Worm (Caenorhabditis elegans) whole organism, mixed stage, embryonic: ENCODE measurements around the gene srd-43.
A peak's percentile ranks its signal among the peaks of the same experiment; 100 is the strongest.

Source experiments
- M03D4.4 ChIP-seq: sonication (generic microtip); optimal IDR thresholded peaks from 2 replicates; lab custom pipeline; 2017; ENCODE audit warnings: mild to moderate bottlenecking, missing genetic modification characterization, missing compliant biosample characterization
- bed-3 ChIP-seq: fragments of 200-800 bp; sonication (Bioruptor generic); optimal IDR thresholded peaks from 3 replicates; lab custom pipeline; 2018; ENCODE audit warnings: mild to moderate bottlenecking, missing genetic modification characterization, moderate library complexity, missing compliant biosample characterization
- blmp-1 ChIP-seq: fragments of 150-350 bp; optimal IDR thresholded peaks from 2 replicates; lab custom pipeline; 2014; ENCODE audit warnings: missing biosample characterization, missing genetic modification characterization
- ceh-39 ChIP-seq: fragments of 150-350 bp; optimal IDR thresholded peaks from 2 replicates; lab custom pipeline; 2014; ENCODE audit warnings: missing biosample characterization, missing genetic modification characterization
- ceh-43 ChIP-seq: fragments of 200-800 bp; sonication (Bioruptor generic); optimal IDR thresholded peaks from 2 replicates; lab custom pipeline; 2018; ENCODE audit warnings: mild to moderate bottlenecking, missing genetic modification characterization, moderate library complexity, missing compliant biosample characterization
- ceh-83 ChIP-seq: fragments of 200-800 bp; sonication (Bioruptor generic); optimal IDR thresholded peaks from 2 replicates; lab custom pipeline; 2018; ENCODE audit warnings: mild to moderate bottlenecking, missing genetic modification characterization, missing compliant biosample characterization
- ces-1 ChIP-seq: fragments of 150-350 bp; optimal IDR thresholded peaks from 2 replicates; lab custom pipeline; 2014; ENCODE audit warnings: missing biosample characterization, missing genetic modification reagents, missing genetic modification characterization
- cnd-1 ChIP-seq: fragments of 200-800 bp; sonication (Bioruptor generic); optimal IDR thresholded peaks from 2 replicates; lab custom pipeline; 2018; ENCODE audit warnings: mild to moderate bottlenecking, missing genetic modification characterization, missing compliant biosample characterization
- drap-1 ChIP-seq: fragments of 200-800 bp; sonication (Bioruptor generic); optimal IDR thresholded peaks from 3 replicates; lab custom pipeline; 2018; ENCODE audit warnings: mild to moderate bottlenecking, missing genetic modification characterization, missing compliant biosample characterization
- elt-1 ChIP-seq: sonication (generic microtip); optimal IDR thresholded peaks from 2 replicates; lab custom pipeline; 2017; ENCODE audit warnings: missing genetic modification characterization, mild to moderate bottlenecking, missing compliant biosample characterization, antibody characterized with exemption, moderate library complexity, borderline replicate concordance; ENCODE audit not compliant: insufficient read depth
- elt-3 ChIP-seq: fragments of 150-350 bp; optimal IDR thresholded peaks from 2 replicates; lab custom pipeline; 2014; ENCODE audit warnings: missing biosample characterization, missing genetic modification characterization
- flh-1 ChIP-seq: fragments of 200-800 bp; sonication (Bioruptor generic); optimal IDR thresholded peaks from 2 replicates; lab custom pipeline; 2018; ENCODE audit warnings: mild to moderate bottlenecking, missing genetic modification characterization, moderate library complexity, missing compliant biosample characterization
- ham-2 ChIP-seq: fragments of 200-800 bp; sonication (Bioruptor generic); optimal IDR thresholded peaks from 2 replicates; lab custom pipeline; 2018; ENCODE audit warnings: mild to moderate bottlenecking, missing genetic modification characterization, missing compliant biosample characterization
- hlh-1 ChIP-seq: fragments of 150-350 bp; optimal IDR thresholded peaks from 2 replicates; lab custom pipeline; 2014; ENCODE audit warnings: missing biosample characterization, missing genetic modification reagents, missing genetic modification characterization
- lin-13 ChIP-seq: fragments of 150-350 bp; optimal IDR thresholded peaks from 2 replicates; lab custom pipeline; 2014; ENCODE audit warnings: missing biosample characterization, missing genetic modification characterization
- lin-32 ChIP-seq: fragments of 200-800 bp; sonication (Bioruptor generic); optimal IDR thresholded peaks from 2 replicates; lab custom pipeline; 2018; ENCODE audit warnings: mild to moderate bottlenecking, missing genetic modification characterization, missing compliant biosample characterization
- lsy-2 ChIP-seq: fragments of 150-350 bp; optimal IDR thresholded peaks from 2 replicates; lab custom pipeline; 2014; ENCODE audit warnings: missing biosample characterization, missing genetic modification characterization
- mab-5 ChIP-seq: fragments of 150-350 bp; optimal IDR thresholded peaks from 2 replicates; lab custom pipeline; 2014; ENCODE audit warnings: missing biosample characterization, missing genetic modification characterization
- mep-1 ChIP-seq: fragments of 150-350 bp; optimal IDR thresholded peaks from 2 replicates; lab custom pipeline; 2017; ENCODE audit warnings: missing biosample characterization, missing genetic modification reagents, missing genetic modification characterization, inconsistent platforms
- mls-2 ChIP-seq: sonication (generic microtip); optimal IDR thresholded peaks from 2 replicates; lab custom pipeline; 2016; ENCODE audit warnings: mild to moderate bottlenecking, missing genetic modification characterization, moderate library complexity, missing compliant biosample characterization
- nhr-12 ChIP-seq: fragments of 150-350 bp; optimal IDR thresholded peaks from 2 replicates; lab custom pipeline; 2014; ENCODE audit warnings: missing biosample characterization, missing genetic modification characterization
- nhr-2 ChIP-seq: fragments of 150-350 bp; optimal IDR thresholded peaks from 2 replicates; lab custom pipeline; 2014; ENCODE audit warnings: missing biosample characterization, missing genetic modification characterization
- nhr-237 ChIP-seq: fragments of 150-350 bp; optimal IDR thresholded peaks from 2 replicates; lab custom pipeline; 2014; ENCODE audit warnings: missing biosample characterization, missing genetic modification characterization
- nhr-28 ChIP-seq: fragments of 150-350 bp; optimal IDR thresholded peaks from 2 replicates; lab custom pipeline; 2014; ENCODE audit warnings: missing biosample characterization, missing genetic modification characterization
- nhr-76 ChIP-seq: sonication (generic microtip); optimal IDR thresholded peaks from 2 replicates; lab custom pipeline; 2017; ENCODE audit warnings: missing biosample characterization, missing genetic modification characterization
- pha-4 ChIP-seq: fragments of 150-350 bp; optimal IDR thresholded peaks from 2 replicates; lab custom pipeline; 2018; ENCODE audit warnings: missing biosample characterization, missing genetic modification reagents, missing genetic modification characterization
- sem-2 ChIP-seq: fragments of 200-800 bp; sonication (Bioruptor generic); optimal IDR thresholded peaks from 2 replicates; lab custom pipeline; 2018; ENCODE audit warnings: mild to moderate bottlenecking, missing genetic modification characterization, missing compliant biosample characterization
- snpc-4 ChIP-seq: fragments of 150-350 bp; optimal IDR thresholded peaks from 2 replicates; lab custom pipeline; 2014; ENCODE audit warnings: missing biosample characterization, missing genetic modification characterization
- sptf-1 ChIP-seq: sonication (generic microtip); optimal IDR thresholded peaks from 2 replicates; lab custom pipeline; 2017; ENCODE audit warnings: mild to moderate bottlenecking, missing genetic modification characterization, moderate library complexity, missing compliant biosample characterization
- tbx-8 ChIP-seq: fragments of 200-800 bp; sonication (Bioruptor generic); optimal IDR thresholded peaks from 2 replicates; lab custom pipeline; 2018; ENCODE audit warnings: mild to moderate bottlenecking, missing genetic modification characterization, moderate library complexity, missing compliant biosample characterization
- unc-120 ChIP-seq: sonication (generic microtip); optimal IDR thresholded peaks from 2 replicates; lab custom pipeline; 2017; ENCODE audit warnings: missing genetic modification characterization, missing compliant biosample characterization; ENCODE audit not compliant: poor library complexity, severe bottlenecking
- unc-39 ChIP-seq: fragments of 150-350 bp; optimal IDR thresholded peaks from 2 replicates; lab custom pipeline; 2014; ENCODE audit warnings: missing biosample characterization, missing genetic modification characterization
- unc-62 ChIP-seq: fragments of 150-350 bp; optimal IDR thresholded peaks from 2 replicates; lab custom pipeline; 2014; ENCODE audit warnings: missing biosample characterization, missing genetic modification reagents, missing genetic modification characterization
- zip-8 ChIP-seq: fragments of 150-350 bp; optimal IDR thresholded peaks from 2 replicates; lab custom pipeline; 2014; ENCODE audit warnings: missing biosample characterization, missing genetic modification characterization
- ztf-11 ChIP-seq: fragments of 150-350 bp; optimal IDR thresholded peaks from 2 replicates; lab custom pipeline; 2014; ENCODE audit warnings: missing biosample characterization, missing genetic modification characterization

srd-43 gene

ce11 chrX:13308745-13309144 is 3.1 kb upstream of the srd-43 start, which contains the start of gene srxa-8:
Gene srxa-8, minus strand, starts transcription at chrX:13308845.
- TF ChIP-seq ceh-83 (GFP tag; lab: Kevin White, UChicago) (no peak), tbx-8 (no peak), zip-8 (no peak), elt-1 (tag; lab: Kevin White, UChicago) (no peak), hlh-1 (tag; lab: Kevin White, UChicago) (no peak), mls-2 (tag; lab: Kevin White, UChicago) (no peak)

ce11 chrX:13307852-13308251 is 2.2 kb upstream of the srd-43 start:
- TF ChIP-seq unc-62 (GFP tag; lab: Kevin White, UChicago) (no peak), mep-1 (tag; lab: Kevin White, UChicago) (no peak)

DNA sequence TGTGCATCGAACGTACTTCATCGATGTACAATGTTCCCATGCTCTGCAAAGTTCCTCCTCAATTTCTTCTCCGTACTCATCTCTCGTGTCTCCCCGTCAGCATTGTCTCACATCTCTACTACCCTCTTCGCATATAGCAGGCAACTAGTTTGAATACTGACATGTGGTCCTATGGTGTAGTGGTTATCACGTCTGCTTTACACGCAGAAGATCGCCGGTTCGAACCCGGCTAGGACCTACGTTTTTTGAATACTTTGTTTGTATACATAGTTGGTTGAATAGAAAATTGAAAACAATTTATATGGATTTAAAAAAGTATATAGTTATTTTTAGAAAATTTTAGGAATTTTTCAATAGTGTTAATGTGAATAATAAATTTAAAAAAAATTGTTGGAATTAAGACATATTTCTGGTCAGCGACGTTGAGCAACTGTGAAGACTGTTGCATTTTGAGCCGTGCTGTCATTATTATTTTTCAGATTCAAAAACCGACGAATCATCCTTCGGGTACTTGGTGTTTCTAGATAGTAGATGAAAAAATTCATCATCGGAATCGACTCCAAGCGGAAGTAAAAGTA is 1.3 kb upstream of the srd-43 start:
- peak; percentile 83 for TF ChIP-seq flh-1
- peak; percentile 78 for TF ChIP-seq hlh-1 (tag; lab: Kevin White, UChicago)
- peak; percentile 59 for TF ChIP-seq elt-3 (tag; lab: Kevin White, UChicago)
- no peak for TF ChIP-seq nhr-12 (tag; lab: Kevin White, UChicago)
- TF ChIP-seq pha-4: peak; percentile 88
- peak; percentile 96 for TF ChIP-seq M03D4.4 (tag; lab: Kevin White, UChicago)
- peak; percentile 56 for TF ChIP-seq mab-5 (tag; lab: Kevin White, UChicago)
- TF ChIP-seq sptf-1 (tag; lab: Kevin White, UChicago): peak; percentile 97
- TF ChIP-seq nhr-76: no peak
- TF ChIP-seq elt-1 (tag; lab: Kevin White, UChicago): no peak
- TF ChIP-seq unc-39 (tag; lab: Kevin White, UChicago): peak; percentile 25
- peak; percentile 96 for TF ChIP-seq mls-2 (tag; lab: Kevin White, UChicago)
- peak; percentile 94 for TF ChIP-seq ham-2 (GFP tag; lab: Kevin White, UChicago)
- peak; percentile 79 for TF ChIP-seq nhr-237
- peak; percentile 86 for TF ChIP-seq unc-62 (GFP tag; lab: Kevin White, UChicago)
- peak; percentile 47 for TF ChIP-seq lsy-2
- peak; percentile 37 for TF ChIP-seq ceh-39 (tag; lab: Kevin White, UChicago)
- no peak for TF ChIP-seq snpc-4 (tag; lab: Kevin White, UChicago)
- peak; percentile 99 for TF ChIP-seq ceh-83 (GFP tag; lab: Kevin White, UChicago)
- TF ChIP-seq unc-120 (tag; lab: Kevin White, UChicago): peak; percentile 93
- peak; percentile 78 for TF ChIP-seq lin-13 (tag; lab: Kevin White, UChicago)
- TF ChIP-seq lin-32 (GFP tag; lab: Kevin White, UChicago): peak; percentile 90
- TF ChIP-seq cnd-1 (tag; lab: Kevin White, UChicago): peak; percentile 96
- peak; percentile 91 for TF ChIP-seq sem-2 (GFP tag; lab: Kevin White, UChicago)
- peak; percentile 62 for TF ChIP-seq ces-1
- no peak for TF ChIP-seq nhr-2 (tag; lab: Kevin White, UChicago)
- peak; percentile 90 for TF ChIP-seq bed-3
- TF ChIP-seq ceh-43 (GFP tag; lab: Kevin White, UChicago): peak; percentile 93
- peak; percentile 90 for TF ChIP-seq mep-1 (tag; lab: Kevin White, UChicago)
- no peak for TF ChIP-seq zip-8
- TF ChIP-seq drap-1: peak; percentile 96
- peak; percentile 55 for TF ChIP-seq ztf-11 (tag; lab: Kevin White, UChicago)
- no peak for TF ChIP-seq blmp-1 (tag; lab: Kevin White, UChicago)
- peak; percentile 20 for TF ChIP-seq nhr-28 (tag; lab: Kevin White, UChicago)
- TF ChIP-seq tbx-8: peak; percentile 89

ce11 chrX:13303357-13303756 is 2.3 kb downstream of the srd-43 start, which contains the start of gene srd-42:
Gene srd-42, minus strand, starts transcription at chrX:13303457.
- TF ChIP-seq pha-4 (no peak), nhr-76 (no peak), unc-120 (tag; lab: Kevin White, UChicago) (no peak), lin-32 (GFP tag; lab: Kevin White, UChicago) (no peak), mls-2 (tag; lab: Kevin White, UChicago) (no peak), ces-1 (no peak), mab-5 (tag; lab: Kevin White, UChicago) (no peak)
